Worm (Caenorhabditis elegans) whole organism, late embryonic: ENCODE data around the gene cyp-34A7.

Source experiments
- K09A11.1 ChIP-seq: sonication (generic microtip); optimal IDR thresholded peaks from 2 replicates; lab custom pipeline; 2017; ENCODE audit warnings: antibody characterized with exemption, mild to moderate bottlenecking, missing genetic modification characterization, missing compliant biosample characterization; ENCODE audit not compliant: insufficient read depth
- Y22D7AL.16 ChIP-seq: sonication (generic microtip); optimal IDR thresholded peaks from 2 replicates; lab custom pipeline; 2016; ENCODE audit warnings: missing genetic modification characterization, missing compliant biosample characterization
- ahr-1 ChIP-seq: sonication (generic microtip); optimal IDR thresholded peaks from 2 replicates; lab custom pipeline; 2016; ENCODE audit warnings: missing genetic modification characterization, missing compliant biosample characterization
- ama-1 ChIP-seq: fragments of 150-350 bp; optimal IDR thresholded peaks from 2 replicates; lab custom pipeline; 2014
- dve-1 ChIP-seq: sonication (generic microtip); optimal IDR thresholded peaks from 2 replicates; lab custom pipeline; 2017; ENCODE audit warnings: antibody characterized with exemption, mild to moderate bottlenecking, missing genetic modification characterization, missing compliant biosample characterization
- ets-4 ChIP-seq: sonication (generic microtip); optimal IDR thresholded peaks from 2 replicates; lab custom pipeline; 2016; ENCODE audit warnings: missing genetic modification characterization, missing compliant biosample characterization
- fkh-10 ChIP-seq: fragments of 150-350 bp; optimal IDR thresholded peaks from 2 replicates; lab custom pipeline; 2014; ENCODE audit warnings: missing biosample characterization, missing genetic modification reagents, missing genetic modification characterization
- hlh-15 ChIP-seq: sonication (generic microtip); optimal IDR thresholded peaks from 2 replicates; lab custom pipeline; 2016; ENCODE audit warnings: missing genetic modification characterization, missing compliant biosample characterization
- hlh-6 ChIP-seq: sonication (generic microtip); optimal IDR thresholded peaks from 2 replicates; lab custom pipeline; 2016; ENCODE audit warnings: missing genotype, missing genetic modification characterization, missing compliant biosample characterization
- lim-6 ChIP-seq: sonication (generic microtip); optimal IDR thresholded peaks from 2 replicates; lab custom pipeline; 2016; ENCODE audit warnings: missing genetic modification characterization, missing compliant biosample characterization
- nfya-1 ChIP-seq: sonication (generic microtip); optimal IDR thresholded peaks from 2 replicates; lab custom pipeline; 2017; ENCODE audit warnings: missing genetic modification characterization, mild to moderate bottlenecking, missing compliant biosample characterization, antibody characterized with exemption, moderate library complexity
- pha-4 ChIP-seq: fragments of 150-350 bp; optimal IDR thresholded peaks from 2 replicates; lab custom pipeline; 2018; ENCODE audit warnings: missing biosample characterization, missing genetic modification reagents, missing genetic modification characterization
- tbx-7 ChIP-seq: sonication (generic microtip); optimal IDR thresholded peaks from 2 replicates; lab custom pipeline; 2016; ENCODE audit warnings: missing genotype, missing genetic modification characterization, missing compliant biosample characterization
- unc-55 ChIP-seq: sonication (generic microtip); optimal IDR thresholded peaks from 2 replicates; lab custom pipeline; 2017; ENCODE audit warnings: missing biosample characterization, missing genetic modification reagents, missing genetic modification characterization

DNA sequence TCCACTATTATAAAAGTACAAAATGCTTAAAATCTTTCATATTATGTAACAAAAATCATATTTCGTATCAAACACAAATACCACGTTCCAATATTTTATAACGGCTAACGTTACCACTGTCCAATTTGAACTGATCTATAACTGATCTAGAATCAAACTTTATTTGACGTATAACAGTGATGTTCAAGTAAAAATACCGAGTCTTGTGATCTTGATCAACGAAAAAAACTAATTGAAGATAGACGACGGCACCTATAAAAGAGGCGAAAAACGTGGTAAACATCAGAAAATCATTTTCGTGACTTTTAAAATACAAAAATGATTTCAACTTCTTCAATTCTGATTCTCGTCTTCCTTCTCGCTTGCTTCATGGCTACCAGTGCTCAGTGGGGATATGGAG lies 24.0 kb upstream of the cyp-34A7 start, which contains the start of gene nlp-28:
- TF ChIP-seq ama-1: no peak
- TF ChIP-seq ahr-1 (tag; lab: Kevin White, UChicago): no peak
- no peak for TF ChIP-seq fkh-10 (GFP tag; lab: Kevin White, UChicago)
- no peak for TF ChIP-seq hlh-6 (tag; lab: Kevin White, UChicago)
- no peak for TF ChIP-seq lim-6 (tag; lab: Kevin White, UChicago)
- TF ChIP-seq pha-4 (tag; lab: Kevin White, UChicago): no peak
- no peak for TF ChIP-seq unc-55 (GFP tag; lab: Kevin White, UChicago)
- TF ChIP-seq Y22D7AL.16 (tag; lab: Kevin White, UChicago): no peak
- no peak for TF ChIP-seq ets-4 (tag; lab: Kevin White, UChicago)
- TF ChIP-seq tbx-7 (tag; lab: Kevin White, UChicago): no peak
- TF ChIP-seq hlh-15 (tag; lab: Kevin White, UChicago): no peak
- no peak for TF ChIP-seq dve-1 (tag; lab: Kevin White, UChicago)
- TF ChIP-seq nfya-1: no peak
- TF ChIP-seq K09A11.1 (tag; lab: Kevin White, UChicago): no peak
